Worm (Caenorhabditis elegans): ENCODE results near the gene C50F4.9.

DNA sequence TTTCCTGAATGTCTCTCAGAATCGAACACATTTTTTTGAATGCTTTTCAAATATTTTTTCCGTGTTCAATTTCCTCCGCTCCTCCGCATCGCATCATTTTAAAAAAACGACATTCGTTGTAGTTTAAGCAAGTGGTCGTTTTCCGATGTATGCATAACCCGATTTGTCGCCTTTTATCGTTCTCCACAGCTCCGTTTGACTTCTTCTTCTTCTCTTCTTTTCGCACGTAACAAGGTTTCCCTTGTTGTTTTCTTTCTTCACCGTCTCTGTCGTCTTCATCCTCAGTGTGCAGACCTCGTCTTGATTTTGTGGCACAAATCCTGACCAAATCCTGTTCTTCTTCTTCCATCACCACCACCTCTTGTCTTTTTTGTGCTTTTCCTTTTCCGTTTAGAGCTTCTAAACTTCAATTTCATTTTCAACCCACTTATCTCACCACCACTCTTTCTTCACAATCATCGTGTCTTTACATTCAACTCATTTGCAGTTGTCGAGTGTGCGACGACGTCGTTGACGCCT, 40.2 kb downstream of the C50F4.9 start, which contains the start of gene K06A4.2:
- TF ChIP-seq tab-1 (GFP tag; IDR thresholded peaks at IDR 0.05) (no peak), klf-2 (GFP tag; conservative IDR thresholded peaks at IDR 0.05) (no peak), ref-1 (GFP tag; conservative IDR thresholded peaks at IDR 0.05) (no peak), ztf-23 (GFP tag; IDR thresholded peaks at IDR 0.05) (no peak), cog-1 (tag; optimal IDR thresholded peaks at IDR 0.05) (no peak), T22C8.4 (GFP tag; IDR thresholded peaks at IDR 0.05) (no peak), flt-1 (GFP tag; IDR thresholded peaks at IDR 0.05) (no peak), med-1 (GFP tag; optimal IDR thresholded peaks at IDR 0.05; ENCODE audit: insufficient read depth) (no peak)
